ENCODE assay signal across 5 worm cellular contexts in genomic region chrIII:13056735-13057134, ce11.
TF ChIP-seq lines count a peak whose summit lies in the region.

No protein-coding gene starts in this region.

TF ChIP-seq in whole organism, L1 larva, 84 proteins besides CTCF, POLR2A, EP300 and RAD21:
- TF ChIP-seq mdl-1 (tag; optimal IDR thresholded peaks at IDR 0.05; lab: Kevin White, UChicago), result peak in 1 of 2 experiments; percentile 8
- TF ChIP-seq egl-13 (tag; optimal IDR thresholded peaks at IDR 0.05; lab: Kevin White, UChicago), result no peak
- peak; percentile 46 for TF ChIP-seq nhr-20 (tag; optimal IDR thresholded peaks at IDR 0.05; lab: Kevin White, UChicago)
- TF ChIP-seq dsc-1 (tag; optimal IDR thresholded peaks at IDR 0.05; lab: Kevin White, UChicago), result peak; percentile 29
- TF ChIP-seq unc-30 (tag; optimal IDR thresholded peaks at IDR 0.05; lab: Kevin White, UChicago), result no peak
- no peak for TF ChIP-seq xbp-1 (tag; optimal IDR thresholded peaks at IDR 0.05; lab: Kevin White, UChicago)
- no peak for TF ChIP-seq unc-86 (tag; optimal IDR thresholded peaks at IDR 0.05; lab: Kevin White, UChicago)
- TF ChIP-seq lin-35 (GFP tag; optimal IDR thresholded peaks at IDR 0.05; lab: Kevin White, UChicago), result peak in 1 of 2 experiments; percentile 75
- peak; percentile 72 for TF ChIP-seq nhr-85 (tag; lab: Kevin White, UChicago)
- no peak for TF ChIP-seq efl-3 (GFP tag; optimal IDR thresholded peaks at IDR 0.05; lab: Kevin White, UChicago)
- TF ChIP-seq hlh-17 (GFP tag; optimal IDR thresholded peaks at IDR 0.05; lab: Kevin White, UChicago; ENCODE audit: borderline replicate concordance), result no peak
- TF ChIP-seq sptf-1 (tag; optimal IDR thresholded peaks at IDR 0.05; lab: Kevin White, UChicago), result no peak
- TF ChIP-seq mep-1 (tag; optimal IDR thresholded peaks at IDR 0.05; lab: Kevin White, UChicago), result no peak
- peak in 1 of 3 experiments; percentile 31 for TF ChIP-seq dpl-1 (GFP tag; optimal IDR thresholded peaks at IDR 0.05; lab: Kevin White, UChicago)
- TF ChIP-seq skn-1 (tag; optimal IDR thresholded peaks at IDR 0.05; lab: Kevin White, UChicago), result peak; percentile 51

TF ChIP-seq in whole organism, L2 larva, 48 proteins besides CTCF, POLR2A, EP300 and RAD21:
- TF ChIP-seq nhr-129 (tag; optimal IDR thresholded peaks at IDR 0.05; lab: Kevin White, UChicago) (peak; percentile 23), alr-1 (tag; optimal IDR thresholded peaks at IDR 0.05; lab: Kevin White, UChicago) (no peak), mdl-1 (tag; optimal IDR thresholded peaks at IDR 0.05; lab: Kevin White, UChicago) (no peak)

TF ChIP-seq in whole organism, L4 larva, 104 proteins besides CTCF, POLR2A, EP300 and RAD21:
- TF ChIP-seq ceh-28 (tag; optimal IDR thresholded peaks at IDR 0.05; lab: Kevin White, UChicago) (no peak), daf-16 (GFP tag; optimal IDR thresholded peaks at IDR 0.05; lab: Kevin White, UChicago) (no peak), daf-16 (tag; optimal IDR thresholded peaks at IDR 0.05; lab: Kevin White, UChicago) (no peak), snpc-1.2 (GFP tag; IDR thresholded peaks at IDR 0.05; lab: Robert Waterston, UW) (no peak), T26A8.4 (GFP tag; IDR thresholded peaks at IDR 0.05; lab: Robert Waterston, UW) (no peak), spr-3 (GFP tag; optimal IDR thresholded peaks at IDR 0.05; lab: Kevin White, UChicago) (no peak), hlh-11 (tag; optimal IDR thresholded peaks at IDR 0.05; lab: Kevin White, UChicago) (peak; percentile 16), duxl-1 (tag; optimal IDR thresholded peaks at IDR 0.05; lab: Kevin White, UChicago; ENCODE audit: poor library complexity) (no peak), zip-11 (GFP tag; IDR thresholded peaks at IDR 0.05; lab: Robert Waterston, UW) (no peak), aha-1 (tag; lab: Kevin White, UChicago) (peak; percentile 85), zag-1 (tag; optimal IDR thresholded peaks at IDR 0.05; lab: Kevin White, UChicago) (no peak), nhr-28 (tag; optimal IDR thresholded peaks at IDR 0.05; lab: Kevin White, UChicago) (peak; percentile 7), dmd-6 (GFP tag; IDR thresholded peaks at IDR 0.05; lab: Robert Waterston, UW) (peak; percentile 10; the same call in 1 of the 2 replicates), ztf-7 (tag; optimal IDR thresholded peaks at IDR 0.05; lab: Kevin White, UChicago) (no peak), hlh-30 (tag; optimal IDR thresholded peaks at IDR 0.05; lab: Kevin White, UChicago; ENCODE audit: insufficient read depth) (peak; percentile 80)

TF ChIP-seq in whole organism, late embryonic, 69 proteins besides CTCF, POLR2A, EP300 and RAD21:
- TF ChIP-seq ceh-31 (tag; optimal IDR thresholded peaks at IDR 0.05; lab: Kevin White, UChicago), result no peak
- no peak for TF ChIP-seq dmd-4 (tag; optimal IDR thresholded peaks at IDR 0.05; lab: Kevin White, UChicago; ENCODE audit: borderline replicate concordance)
- peak; percentile 21 for TF ChIP-seq hlh-30 (tag; optimal IDR thresholded peaks at IDR 0.05; lab: Kevin White, UChicago; ENCODE audit: insufficient read depth)
- TF ChIP-seq hlh-8 (tag; optimal IDR thresholded peaks at IDR 0.05; lab: Kevin White, UChicago), result no peak
- TF ChIP-seq ceh-45 (GFP tag; IDR thresholded peaks at IDR 0.05; lab: Robert Waterston, UW), result no peak
- TF ChIP-seq ceh-9 (tag; optimal IDR thresholded peaks at IDR 0.05; lab: Kevin White, UChicago), result no peak
- no peak for TF ChIP-seq pat-9 (tag; optimal IDR thresholded peaks at IDR 0.05; lab: Kevin White, UChicago)
- no peak for TF ChIP-seq sox-4 (tag; optimal IDR thresholded peaks at IDR 0.05; lab: Kevin White, UChicago)

TF ChIP-seq in whole organism, young adult, 124 proteins besides CTCF, POLR2A, EP300 and RAD21:
- TF ChIP-seq mcd-1 (GFP tag; IDR thresholded peaks at IDR 0.05; lab: Robert Waterston, UW) (no peak), somi-1 (GFP tag; optimal IDR thresholded peaks at IDR 0.05; lab: Kevin White, UChicago) (peak; percentile 24)
TF ChIP-seq in whole organism, young adult: peak in this region for 1.
